Fruit fly (Drosophila melanogaster): ENCODE measurements around the gene CG33721.

- TF ChIP-seq EcR (GFP tag; optimal IDR thresholded peaks at IDR 0.05) (no peak), D1 (tag; optimal IDR thresholded peaks at IDR 0.05) (no peak), CG32121 (GFP tag; IDR thresholded peaks at IDR 0.05) (no peak)
Observed at dm6 chr3R:22381077-22381476, 50.2 kb downstream of the CG33721 start, which contains the start of gene CG43342.
